Worm (Caenorhabditis elegans): ENCODE data around the gene srx-110.

srx-110 gene

DNA sequence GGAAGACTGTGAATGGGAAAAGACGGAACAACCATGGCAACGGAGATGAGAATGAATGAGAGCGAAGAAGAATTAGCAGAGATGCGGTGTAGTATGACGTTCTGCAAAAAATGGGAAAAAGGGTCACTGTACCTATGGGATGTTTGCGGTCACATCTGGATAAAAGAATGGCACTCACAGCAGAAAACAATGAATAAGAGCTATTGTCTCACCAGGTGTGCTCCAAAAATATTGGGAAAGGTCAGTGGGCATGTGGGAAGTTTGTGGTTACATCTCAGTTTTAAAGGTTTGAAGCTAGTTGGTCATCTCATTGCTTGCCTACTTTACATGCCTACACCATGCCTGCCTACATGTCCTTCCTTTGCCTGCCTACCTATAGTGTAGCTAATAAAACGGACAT, 41.3 kb downstream of the srx-110 start, which contains the start of gene fbxb-91:
Gene fbxb-91, minus strand, starts transcription at position 101 of the 400 bp plus-strand sequence.
- no peak for TF ChIP-seq him-1 (tag; optimal IDR thresholded peaks at IDR 0.05)
- no peak for TF ChIP-seq nfya-1 (tag; optimal IDR thresholded peaks at IDR 0.05; ENCODE audit: borderline replicate concordance, insufficient read depth)
- no peak for TF ChIP-seq attf-3 (GFP tag; conservative IDR thresholded peaks at IDR 0.05)
- no peak for TF ChIP-seq dpff-1 (tag; optimal IDR thresholded peaks at IDR 0.05)
- no peak for TF ChIP-seq bed-2 (GFP tag; IDR thresholded peaks at IDR 0.05)

DNA sequence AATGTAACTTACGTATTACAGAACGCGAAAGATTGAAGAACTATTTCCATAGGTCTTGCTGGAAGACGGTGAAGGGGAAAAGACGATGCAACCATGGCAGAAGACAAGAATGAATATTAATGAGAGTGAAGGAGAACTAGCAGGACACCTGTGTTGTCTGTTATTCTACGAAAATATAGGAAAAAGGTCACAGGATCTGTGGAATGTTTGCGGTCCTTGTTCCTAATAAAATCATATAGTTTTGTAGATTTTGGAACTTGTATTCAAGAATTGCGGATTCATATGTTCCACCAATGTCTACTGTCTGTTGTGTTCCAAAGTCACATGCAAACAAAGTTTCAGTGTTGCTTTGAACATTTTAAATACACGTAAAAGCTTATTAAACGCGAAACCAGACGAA, 42.8 kb downstream of the srx-110 start, which contains the start of gene sdz-11:
Gene sdz-11, minus strand, starts transcription at position 101 of the 400 bp plus-strand sequence.
- TF ChIP-seq D2030.7 (GFP tag; IDR thresholded peaks at IDR 0.05): no peak
- no peak for TF ChIP-seq Y53F4B.3 (GFP tag; IDR thresholded peaks at IDR 0.05)
- no peak for TF ChIP-seq dpff-1 (tag; optimal IDR thresholded peaks at IDR 0.05)
- no peak for TF ChIP-seq hrde-1 (tag; optimal IDR thresholded peaks at IDR 0.05; ENCODE audit: borderline replicate concordance)

DNA sequence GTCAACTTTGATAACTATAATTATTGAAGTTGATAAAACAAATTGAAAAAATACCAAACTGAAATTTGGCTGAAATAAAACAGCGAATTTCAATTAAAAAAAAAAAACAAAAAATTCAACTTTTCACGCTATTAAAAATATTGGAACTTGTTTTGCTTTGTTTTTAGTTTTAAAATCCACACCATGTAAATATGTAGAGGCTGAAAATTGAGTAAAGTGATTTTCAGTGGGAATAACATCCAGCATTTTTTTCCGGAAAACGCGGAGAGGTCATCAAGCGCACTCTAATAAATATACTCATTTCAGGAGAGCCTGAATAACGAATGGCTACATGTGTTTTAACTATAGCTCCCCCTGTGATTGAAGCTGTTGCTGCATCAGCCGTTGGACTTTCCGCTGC, 44.2 kb downstream of the srx-110 start, which contains the start of gene rcd-1:
Gene rcd-1, plus strand, starts transcription at position 301 of the 400 bp plus-strand sequence.
- TF ChIP-seq lin-26 (GFP tag; IDR thresholded peaks at IDR 0.05) (no peak), hmg-20 (GFP tag; IDR thresholded peaks at IDR 0.05) (no peak), pha-4 (tag; optimal IDR thresholded peaks at IDR 0.05) (no peak), bed-1 (GFP tag; IDR thresholded peaks at IDR 0.05) (0 out of 2 replicates have a peak, but pooled peaks have one; percentile 20), ZK185.1 (tag; optimal IDR thresholded peaks at IDR 0.05; ENCODE audit: poor library complexity, severe bottlenecking) (no peak)

DNA sequence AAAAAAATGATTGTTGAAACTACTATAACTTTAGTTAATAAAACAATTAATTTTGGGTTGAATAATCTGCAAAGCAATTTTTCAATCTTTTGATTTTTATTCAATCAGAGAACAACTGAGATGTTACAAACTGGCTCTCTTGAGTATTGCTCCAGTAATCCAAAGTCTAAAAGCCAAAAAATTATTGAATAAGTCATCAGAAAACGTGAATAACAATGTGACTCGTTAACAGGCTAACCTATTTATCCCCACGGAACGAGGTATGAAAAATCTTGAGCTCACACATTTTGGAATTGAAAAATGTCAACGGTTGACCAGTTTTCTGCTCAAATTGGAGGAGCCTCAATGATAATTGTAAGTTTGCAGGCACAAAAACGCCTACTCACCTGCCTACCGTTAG, 48.1 kb downstream of the srx-110 start, which contains the start of gene srx-111:
Gene srx-111, plus strand, starts transcription at position 301 of the 400 bp plus-strand sequence.
- TF ChIP-seq pbrm-1 (GFP tag; IDR thresholded peaks at IDR 0.05): no peak
- no peak for TF ChIP-seq efl-1 (GFP tag; optimal IDR thresholded peaks at IDR 0.05)
- TF ChIP-seq cebp-2 (GFP tag; IDR thresholded peaks at IDR 0.05): no peak
- TF ChIP-seq attf-6 (GFP tag; IDR thresholded peaks at IDR 0.05): no peak
- TF ChIP-seq fkh-3 (tag; optimal IDR thresholded peaks at IDR 0.05): no peak
- TF ChIP-seq F49E8.2 (tag; optimal IDR thresholded peaks at IDR 0.05; ENCODE audit: insufficient read depth): no peak
- TF ChIP-seq ceh-27 (GFP tag; optimal IDR thresholded peaks at IDR 0.05): no peak
- TF ChIP-seq lsy-27 (tag; optimal IDR thresholded peaks at IDR 0.05; ENCODE audit: borderline replicate concordance, insufficient read depth): no peak
- no peak for TF ChIP-seq pha-4 (tag; optimal IDR thresholded peaks at IDR 0.05)
- no peak for TF ChIP-seq hmg-20 (GFP tag; IDR thresholded peaks at IDR 0.05)
- TF ChIP-seq lin-54 (GFP tag; optimal IDR thresholded peaks at IDR 0.05): no peak

DNA sequence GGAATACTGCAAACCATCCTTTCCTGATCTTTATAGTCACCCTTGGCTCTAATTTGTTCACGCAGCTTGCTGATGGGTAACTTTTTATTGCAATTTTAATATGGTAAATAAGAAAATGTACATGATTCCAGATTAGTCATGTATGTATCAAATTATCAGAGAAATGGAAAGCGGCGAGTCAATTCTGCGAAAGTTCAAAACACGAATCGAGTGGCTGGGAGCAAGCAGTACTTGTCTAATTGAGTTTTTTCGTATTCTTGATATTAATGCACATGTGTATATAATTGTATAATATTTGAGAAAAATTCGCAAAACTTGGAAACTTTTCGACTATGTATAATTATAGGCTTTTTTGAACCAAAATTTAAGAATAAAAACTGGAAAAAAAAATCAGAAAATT, 49.7 kb downstream of the srx-110 start, which contains the start of gene T24E12.12:
Gene T24E12.12, plus strand, starts transcription at position 281 of the 400 bp plus-strand sequence.
- no peak for TF ChIP-seq F57C9.4 (tag; optimal IDR thresholded peaks at IDR 0.05)
- no peak for TF ChIP-seq Y56A3A.18 (GFP tag; IDR thresholded peaks at IDR 0.05)
- no peak for TF ChIP-seq snpc-3.4 (tag; optimal IDR thresholded peaks at IDR 0.05)
- no peak for TF ChIP-seq attf-6 (GFP tag; IDR thresholded peaks at IDR 0.05)
